Fruit fly (Drosophila melanogaster) whole organism, wandering third instar larva: ENCODE data around the gene cv-c.

Source experiments
- CrebA ChIP-seq: fragments of 200-800 bp; sonication (Bioruptor generic); optimal IDR thresholded peaks from 2 replicates; lab custom pipeline; 2016; ENCODE audit warnings: missing biosample characterization, mild to moderate bottlenecking, missing genetic modification characterization, borderline replicate concordance
- Hr78 ChIP-seq: fragments of >200 bp; optimal IDR thresholded peaks from 2 replicates; lab custom pipeline; 2017; ENCODE audit warnings: missing biosample characterization, missing genetic modification characterization
- fru ChIP-seq: fragments of 200-800 bp; sonication (Bioruptor generic); optimal IDR thresholded peaks from 3 replicates; lab custom pipeline; 2016; ENCODE audit warnings: missing biosample characterization, mild to moderate bottlenecking, missing genetic modification characterization

dm6 chr3R:14486469-14486868, 5.0 kb upstream of the cv-c start:
- TF ChIP-seq CrebA (GFP tag; lab: Kevin White, UChicago) (no peak), fru (GFP tag; lab: Kevin White, UChicago) (no peak), Hr78 (no peak)
